Fruit fly (Drosophila melanogaster) whole organism, prepupa: Measurements from ENCODE around the gene Sam-S.

Experiments
- CG7368 ChIP-seq: fragments of 200-800 bp; sonication (Bioruptor generic); optimal IDR thresholded peaks from 3 replicates; lab custom pipeline; 2016; ENCODE audit warnings: missing biosample characterization, missing genetic modification characterization
- Ets96B ChIP-seq: fragments of 200-800 bp; optimal IDR thresholded peaks from 2 replicates; lab custom pipeline; 2019; ENCODE audit warnings: missing biosample characterization, mild to moderate bottlenecking, missing genetic modification characterization, moderate library complexity
- Gug ChIP-seq: fragments of 200-800 bp; sonication (Bioruptor generic); IDR thresholded peaks from 2 replicates; pipeline ENCODE4 v1.3.6; 2022; ENCODE audit warnings: missing biosample characterization, missing genetic modification characterization
- Lpt ChIP-seq: fragments of 200-800 bp; sonication (Bioruptor generic); optimal IDR thresholded peaks from 3 replicates; lab custom pipeline; 2016; ENCODE audit warnings: missing biosample characterization, missing genetic modification characterization
- eg ChIP-seq: fragments of 200-800 bp; sonication (Bioruptor generic); IDR thresholded peaks from 3 replicates; pipeline ENCODE4 v1.3.6; 2022; ENCODE audit warnings: missing biosample characterization, missing genetic modification characterization
- svp ChIP-seq: fragments of 200-800 bp; sonication (Bioruptor generic); peaks from one replicate; lab custom pipeline; 2016; ENCODE audit warnings: missing biosample characterization, missing genetic modification characterization

dm6 chr2L:91333-91732 is 15.4 kb upstream of the Sam-S start:
- no peak for TF ChIP-seq Gug (GFP tag; lab: Robert Waterston, UW)
- no peak for TF ChIP-seq Ets96B
- no peak for TF ChIP-seq CG7368
- no peak for TF ChIP-seq eg (GFP tag; lab: Robert Waterston, UW)
- TF ChIP-seq Lpt (GFP tag; lab: Kevin White, UChicago): no peak
- TF ChIP-seq svp: no peak
